Worm (Caenorhabditis elegans) whole organism, early embryonic: ENCODE results near the gene clc-22.

Source experiments
- B0310.2 ChIP-seq: sonication (generic microtip); optimal IDR thresholded peaks from 2 replicates; lab custom pipeline; 2016; ENCODE audit warnings: mild to moderate bottlenecking, missing genetic modification characterization, missing compliant biosample characterization
- F13C5.2 ChIP-seq: sonication (generic microtip); optimal IDR thresholded peaks from 2 replicates; lab custom pipeline; 2017; ENCODE audit warnings: mild to moderate bottlenecking, missing genetic modification characterization, inconsistent platforms, missing compliant biosample characterization
- aly-1 ChIP-seq: sonication (generic microtip); optimal IDR thresholded peaks from 2 replicates; lab custom pipeline; 2016; ENCODE audit warnings: missing genetic modification characterization, missing compliant biosample characterization
- ama-1 ChIP-seq: fragments of 150-350 bp; optimal IDR thresholded peaks from 2 replicates; lab custom pipeline; 2014
- ceh-13 ChIP-seq: fragments of 200-800 bp; sonication (Bioruptor generic); optimal IDR thresholded peaks from 2 replicates; lab custom pipeline; 2018; ENCODE audit warnings: mild to moderate bottlenecking, missing genetic modification characterization, missing compliant biosample characterization
- ceh-36 ChIP-seq: sonication (generic microtip); optimal IDR thresholded peaks from 2 replicates; lab custom pipeline; 2016; ENCODE audit warnings: missing genetic modification characterization, inconsistent platforms, missing compliant biosample characterization
- ets-7 ChIP-seq: sonication (generic microtip); optimal IDR thresholded peaks from 2 replicates; lab custom pipeline; 2016; ENCODE audit warnings: missing genotype, missing genetic modification characterization, missing compliant biosample characterization
- flt-1 ChIP-seq: fragments of 200-800 bp; sonication (Bioruptor generic); IDR thresholded peaks from 2 replicates; pipeline ENCODE4 v1.3.6; 2022; ENCODE audit warnings: missing genetic modification characterization, missing compliant biosample characterization
- hmbx-1 ChIP-seq: sonication (generic microtip); optimal IDR thresholded peaks from 2 replicates; lab custom pipeline; 2016; ENCODE audit warnings: mild to moderate bottlenecking, missing genetic modification characterization, missing compliant biosample characterization
- hmg-4 ChIP-seq: fragments of 200-800 bp; sonication (Bioruptor generic); optimal IDR thresholded peaks from 2 replicates; lab custom pipeline; 2018; ENCODE audit warnings: mild to moderate bottlenecking, missing genetic modification characterization, missing compliant biosample characterization
- hnd-1 ChIP-seq: sonication (generic microtip); optimal IDR thresholded peaks from 2 replicates; lab custom pipeline; 2016; ENCODE audit warnings: missing genetic modification characterization, missing compliant biosample characterization
- pes-1 ChIP-seq: fragments of 200-800 bp; sonication (Bioruptor generic); IDR thresholded peaks from 2 replicates; pipeline ENCODE4 v1.3.6; 2022; ENCODE audit warnings: missing genetic modification reagents, missing genetic modification characterization, missing compliant biosample characterization
- scrt-1 ChIP-seq: fragments of 200-800 bp; sonication (Bioruptor generic); IDR thresholded peaks from 2 replicates; pipeline ENCODE4 v1.3.6; 2022; ENCODE audit warnings: missing genetic modification characterization, missing compliant biosample characterization
- sea-1 ChIP-seq: fragments of 200-800 bp; sonication (Bioruptor generic); conservative IDR thresholded peaks from 2 replicates; pipeline ENCODE4 v1.3.6; 2022; ENCODE audit warnings: missing genetic modification characterization, missing compliant biosample characterization
- tbx-11 ChIP-seq: fragments of 200-800 bp; sonication (Bioruptor generic); IDR thresholded peaks from 2 replicates; pipeline ENCODE4 v1.3.6; 2022; ENCODE audit warnings: missing genetic modification characterization, missing compliant biosample characterization
- tbx-37 ChIP-seq: fragments of 200-800 bp; sonication (Bioruptor generic); conservative IDR thresholded peaks from 2 replicates; pipeline ENCODE4 v1.3.6; 2022; ENCODE audit warnings: missing genetic modification reagents, missing genetic modification characterization, missing compliant biosample characterization
- tra-4 ChIP-seq: sonication (generic microtip); optimal IDR thresholded peaks from 2 replicates; lab custom pipeline; 2017; ENCODE audit warnings: missing genetic modification characterization, missing compliant biosample characterization

Gene clc-22

ce11 chrII:4028276-4028675 is 32.4 kb upstream of the clc-22 start, which contains the start of gene K07D4.9:
Gene K07D4.9, plus strand, starts transcription at chrII:4028576.
- TF ChIP-seq hmg-4 (GFP tag; lab: Kevin White, UChicago) (no peak), ets-7 (tag; lab: Kevin White, UChicago) (no peak), tra-4 (no peak)

ce11 chrII:4025462-4025861 is 29.6 kb upstream of the clc-22 start, which contains the start of gene K07D4.5:
Gene K07D4.5, minus strand, starts transcription at chrII:4025562.
- TF ChIP-seq tra-4 (no peak), aly-1 (tag; lab: Kevin White, UChicago) (no peak), tbx-11 (GFP tag; lab: Robert Waterston, UW) (no peak), hmbx-1 (tag; lab: Kevin White, UChicago) (no peak), sea-1 (GFP tag; lab: Robert Waterston, UW) (no peak), ceh-13 (GFP tag; lab: Kevin White, UChicago) (no peak), ets-7 (tag; lab: Kevin White, UChicago) (no peak), F13C5.2 (no peak), ama-1 (no peak), B0310.2 (no peak), ceh-36 (tag; lab: Kevin White, UChicago) (no peak), hmg-4 (GFP tag; lab: Kevin White, UChicago) (no peak), tbx-37 (GFP tag; lab: Robert Waterston, UW) (no peak)

DNA sequence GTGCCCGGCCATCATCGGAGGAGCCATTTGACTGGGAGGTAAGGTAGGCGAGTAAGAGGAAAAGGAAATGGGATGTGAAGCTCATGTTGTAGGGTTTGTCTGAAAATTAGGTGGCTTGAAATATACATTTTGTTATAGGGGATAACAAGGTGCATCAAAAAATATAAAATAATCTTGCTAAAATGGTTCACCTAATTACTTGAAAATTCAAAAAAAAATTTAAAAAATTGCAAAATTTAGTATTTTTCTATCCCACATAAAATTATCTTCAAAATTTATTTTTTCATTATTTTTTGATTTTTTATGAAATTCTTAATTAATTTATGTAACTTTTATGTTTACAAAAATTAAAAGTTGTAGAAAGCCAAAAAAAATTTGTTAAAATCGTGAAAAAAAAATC is 22.7 kb upstream of the clc-22 start, which contains the start of gene K07D4.6:
Gene K07D4.6, minus strand, starts transcription at position 101 of the 400 bp plus-strand sequence.
- no peak for TF ChIP-seq flt-1
- TF ChIP-seq B0310.2 = no peak
- TF ChIP-seq tra-4 = no peak
- no peak for TF ChIP-seq sea-1 (GFP tag; lab: Robert Waterston, UW)
- TF ChIP-seq hmg-4 (GFP tag; lab: Kevin White, UChicago) = no peak
- TF ChIP-seq ceh-36 (tag; lab: Kevin White, UChicago) = no peak
- no peak for TF ChIP-seq scrt-1 (GFP tag; lab: Robert Waterston, UW)
- no peak for TF ChIP-seq aly-1 (tag; lab: Kevin White, UChicago)
- TF ChIP-seq ets-7 (tag; lab: Kevin White, UChicago) = no peak
- TF ChIP-seq ceh-13 (GFP tag; lab: Kevin White, UChicago) = no peak
- TF ChIP-seq hnd-1 (tag; lab: Kevin White, UChicago) = no peak
- no peak for TF ChIP-seq hmbx-1 (tag; lab: Kevin White, UChicago)
- no peak for TF ChIP-seq tbx-37 (GFP tag; lab: Robert Waterston, UW)
- TF ChIP-seq tbx-11 (GFP tag; lab: Robert Waterston, UW) = no peak
- no peak for TF ChIP-seq ama-1
- no peak for TF ChIP-seq F13C5.2
- no peak for TF ChIP-seq pes-1 (GFP tag; lab: Robert Waterston, UW)

ce11 chrII:4011518-4011917 is 15.6 kb upstream of the clc-22 start:
- TF ChIP-seq hmg-4 (GFP tag; lab: Kevin White, UChicago) = no peak
- TF ChIP-seq scrt-1 (GFP tag; lab: Robert Waterston, UW) = no peak
- TF ChIP-seq ceh-36 (tag; lab: Kevin White, UChicago) = no peak
- TF ChIP-seq tbx-37 (GFP tag; lab: Robert Waterston, UW) = no peak
- no peak for TF ChIP-seq sea-1 (GFP tag; lab: Robert Waterston, UW)
- no peak for TF ChIP-seq hnd-1 (tag; lab: Kevin White, UChicago)
- no peak for TF ChIP-seq tra-4
- no peak for TF ChIP-seq F13C5.2
- TF ChIP-seq ama-1 = no peak
- no peak for TF ChIP-seq aly-1 (tag; lab: Kevin White, UChicago)
- no peak for TF ChIP-seq flt-1
- no peak for TF ChIP-seq B0310.2
- TF ChIP-seq ets-7 (tag; lab: Kevin White, UChicago) = no peak

- TF ChIP-seq hmbx-1 (tag; lab: Kevin White, UChicago) = no peak
- TF ChIP-seq ceh-36 (tag; lab: Kevin White, UChicago) = no peak
- TF ChIP-seq pes-1 (GFP tag; lab: Robert Waterston, UW) = no peak
- TF ChIP-seq tbx-37 (GFP tag; lab: Robert Waterston, UW) = no peak
- TF ChIP-seq sea-1 (GFP tag; lab: Robert Waterston, UW) = no peak
- no peak for TF ChIP-seq F13C5.2
- TF ChIP-seq scrt-1 (GFP tag; lab: Robert Waterston, UW) = no peak
Measured at ce11 chrII:4007972-4008371, 12.1 kb upstream of the clc-22 start.

- TF ChIP-seq flt-1 = no peak
- no peak for TF ChIP-seq B0310.2
Measured at ce11 chrII:4004614-4005013, 8.7 kb upstream of the clc-22 start, which contains the start of gene ephx-1. Gene ephx-1, plus strand, starts transcription at chrII:4004914.

- no peak for TF ChIP-seq sea-1 (GFP tag; lab: Robert Waterston, UW)
- no peak for TF ChIP-seq hnd-1 (tag; lab: Kevin White, UChicago)
- TF ChIP-seq ets-7 (tag; lab: Kevin White, UChicago) = no peak
- no peak for TF ChIP-seq ceh-13 (GFP tag; lab: Kevin White, UChicago)
- no peak for TF ChIP-seq aly-1 (tag; lab: Kevin White, UChicago)
- TF ChIP-seq tra-4 = no peak
- TF ChIP-seq tbx-11 (GFP tag; lab: Robert Waterston, UW) = no peak
- no peak for TF ChIP-seq hmg-4 (GFP tag; lab: Kevin White, UChicago)
- TF ChIP-seq B0310.2 = no peak
- TF ChIP-seq ama-1 = no peak
- no peak for TF ChIP-seq hmbx-1 (tag; lab: Kevin White, UChicago)
- no peak for TF ChIP-seq scrt-1 (GFP tag; lab: Robert Waterston, UW)
- TF ChIP-seq tbx-37 (GFP tag; lab: Robert Waterston, UW) = no peak
- TF ChIP-seq flt-1 = no peak
- TF ChIP-seq pes-1 (GFP tag; lab: Robert Waterston, UW) = no peak
- no peak for TF ChIP-seq F13C5.2
- no peak for TF ChIP-seq ceh-36 (tag; lab: Kevin White, UChicago)
Measured at ce11 chrII:4002134-4002533, 6.3 kb upstream of the clc-22 start.

DNA sequence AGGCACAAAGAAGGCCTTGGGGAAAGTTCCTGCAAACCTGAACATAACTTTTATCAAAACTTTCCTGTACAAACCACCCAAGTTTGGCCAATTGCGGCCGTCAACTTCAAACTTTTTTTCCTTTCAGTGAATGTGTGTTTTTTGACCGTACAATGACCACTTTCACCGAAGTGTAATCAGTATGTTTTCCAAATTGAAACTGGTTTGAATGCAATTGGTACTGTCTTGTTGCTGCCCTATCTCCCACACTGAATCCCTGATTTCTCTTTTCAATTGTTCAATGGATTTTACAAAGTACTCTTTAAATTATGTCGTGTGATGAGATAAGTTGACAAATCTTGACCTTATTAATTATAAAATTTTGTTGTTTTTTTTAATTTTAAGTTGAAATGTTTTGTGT is 4.6 kb upstream of the clc-22 start:
- TF ChIP-seq hmbx-1 (tag; lab: Kevin White, UChicago) = no peak
- no peak for TF ChIP-seq F13C5.2
- TF ChIP-seq sea-1 (GFP tag; lab: Robert Waterston, UW) = no peak
